Worm (Caenorhabditis elegans) whole organism, L3 larva: ENCODE measurements around the gene srr-9.

Source experiments
- R02D3.7 ChIP-seq: fragments of 150-350 bp; optimal IDR thresholded peaks from 2 replicates; lab custom pipeline; 2014; ENCODE audit warnings: missing biosample characterization, missing genetic modification characterization
- ZK546.5 ChIP-seq: sonication (generic microtip); optimal IDR thresholded peaks from 2 replicates; lab custom pipeline; 2017; ENCODE audit warnings: missing biosample characterization, missing genetic modification characterization
- aly-2 ChIP-seq: fragments of 150-350 bp; optimal IDR thresholded peaks from 2 replicates; lab custom pipeline; 2014; ENCODE audit warnings: missing biosample characterization, missing genetic modification characterization
- ama-1 ChIP-seq: fragments of 150-350 bp; optimal IDR thresholded peaks from 2 replicates; lab custom pipeline; 2018
- ceh-16 ChIP-seq: sonication (generic microtip); optimal IDR thresholded peaks from 2 replicates; lab custom pipeline; 2017; ENCODE audit warnings: missing biosample characterization, missing genetic modification characterization
- ceh-28 ChIP-seq: fragments of 150-350 bp; optimal IDR thresholded peaks from 2 replicates; lab custom pipeline; 2014; ENCODE audit warnings: missing biosample characterization, missing genetic modification reagents, missing genetic modification characterization
- ceh-82 ChIP-seq: fragments of 150-350 bp; optimal IDR thresholded peaks from 2 replicates; lab custom pipeline; 2014; ENCODE audit warnings: missing biosample characterization, missing genetic modification characterization
- ceh-9 ChIP-seq: sonication (generic microtip); optimal IDR thresholded peaks from 2 replicates; lab custom pipeline; 2018; ENCODE audit warnings: missing biosample characterization, missing genetic modification characterization
- daf-12 ChIP-seq: fragments of 150-350 bp; optimal IDR thresholded peaks from 2 replicates; lab custom pipeline; 2014; ENCODE audit warnings: missing biosample characterization, missing genetic modification reagents, missing genetic modification characterization
- egl-27 ChIP-seq: sonication (generic microtip); optimal IDR thresholded peaks from 4 replicates; lab custom pipeline; 2017; ENCODE audit warnings: missing biosample characterization, missing genetic modification reagents, missing genetic modification characterization
- egl-5 ChIP-seq: fragments of 150-350 bp; optimal IDR thresholded peaks from 2 replicates; lab custom pipeline; 2017; ENCODE audit warnings: missing biosample characterization, missing genetic modification reagents, missing genetic modification characterization, inconsistent platforms
- elt-1 ChIP-seq: fragments of 150-350 bp; optimal IDR thresholded peaks from 2 replicates; lab custom pipeline; 2014; ENCODE audit warnings: missing biosample characterization, missing genetic modification characterization
- elt-2 ChIP-seq: sonication (generic microtip); optimal IDR thresholded peaks from 2 replicates; lab custom pipeline; 2016; ENCODE audit warnings: missing genetic modification reagents, mild to moderate bottlenecking, missing genetic modification characterization, missing compliant biosample characterization
- elt-3 ChIP-seq, 3 experiments: fragments of 150-350 bp in 1 of 3; sonication (generic microtip) in 2 of 3; optimal IDR thresholded peaks; 2 replicates in 2 of 3; 4 replicates in 1 of 3; lab custom pipeline; 2014 to 2017; ENCODE audit warnings: missing biosample characterization in 3 of 3, missing genetic modification characterization in 3 of 3
- eor-1 ChIP-seq, 2 experiments: fragments of 150-350 bp; optimal IDR thresholded peaks; 2 replicates each; lab custom pipeline; 2014 to 2018; ENCODE audit warnings: missing biosample characterization in 2 of 2, missing genetic modification characterization in 2 of 2
- fkh-10 ChIP-seq: sonication (generic microtip); optimal IDR thresholded peaks from 2 replicates; lab custom pipeline; 2017; ENCODE audit warnings: missing biosample characterization, missing genetic modification reagents, missing genetic modification characterization
- fkh-2 ChIP-seq: fragments of 150-350 bp; optimal IDR thresholded peaks from 2 replicates; lab custom pipeline; 2014; ENCODE audit warnings: missing biosample characterization, missing genetic modification reagents, missing genetic modification characterization
- fos-1 ChIP-seq: fragments of 150-350 bp; optimal IDR thresholded peaks from 2 replicates; lab custom pipeline; 2014; ENCODE audit warnings: missing biosample characterization, missing genetic modification characterization
- hmg-11 ChIP-seq: sonication (generic microtip); optimal IDR thresholded peaks from 2 replicates; lab custom pipeline; 2016; ENCODE audit warnings: missing genetic modification characterization, missing compliant biosample characterization
- jun-1 ChIP-seq: fragments of 150-350 bp; optimal IDR thresholded peaks from 2 replicates; lab custom pipeline; 2014; ENCODE audit warnings: missing biosample characterization, missing genetic modification reagents, missing genetic modification characterization
- lin-15B ChIP-seq: fragments of 150-350 bp; optimal IDR thresholded peaks from 2 replicates; lab custom pipeline; 2014; ENCODE audit warnings: missing biosample characterization, missing genetic modification characterization
- lin-39 ChIP-seq: fragments of 150-350 bp; optimal IDR thresholded peaks from 2 replicates; lab custom pipeline; 2018; ENCODE audit warnings: missing biosample characterization, missing genetic modification reagents, missing genetic modification characterization
- lsy-12 ChIP-seq: sonication (generic microtip); optimal IDR thresholded peaks from 2 replicates; lab custom pipeline; 2016; ENCODE audit warnings: mild to moderate bottlenecking, missing genetic modification characterization, missing compliant biosample characterization
- mdl-1 ChIP-seq: fragments of 150-350 bp; optimal IDR thresholded peaks from 2 replicates; lab custom pipeline; 2014; ENCODE audit warnings: missing biosample characterization, missing genetic modification characterization
- mml-1 ChIP-seq: fragments of 150-350 bp; sonication (generic microtip); optimal IDR thresholded peaks from 3 replicates; lab custom pipeline; 2014; ENCODE audit warnings: missing biosample characterization, missing genetic modification characterization
- nfya-1 ChIP-seq: sonication (generic microtip); optimal IDR thresholded peaks from 2 replicates; lab custom pipeline; 2017; ENCODE audit warnings: missing genetic modification characterization, mild to moderate bottlenecking, missing compliant biosample characterization, antibody characterized with exemption, moderate library complexity; ENCODE audit not compliant: insufficient read depth
- nhr-11 ChIP-seq: fragments of 150-350 bp; optimal IDR thresholded peaks from 2 replicates; lab custom pipeline; 2014; ENCODE audit warnings: missing biosample characterization, missing genetic modification characterization
- nhr-12 ChIP-seq: fragments of 150-350 bp; optimal IDR thresholded peaks from 2 replicates; lab custom pipeline; 2014; ENCODE audit warnings: missing biosample characterization, missing genetic modification characterization
- nhr-23 ChIP-seq: fragments of 150-350 bp; optimal IDR thresholded peaks from 2 replicates; lab custom pipeline; 2014; ENCODE audit warnings: missing biosample characterization, missing genetic modification reagents, missing genetic modification characterization
- nhr-237 ChIP-seq: fragments of 150-350 bp; optimal IDR thresholded peaks from 2 replicates; lab custom pipeline; 2014; ENCODE audit warnings: missing biosample characterization, missing genetic modification characterization
- nhr-25 ChIP-seq: sonication (generic microtip); optimal IDR thresholded peaks from 2 replicates; lab custom pipeline; 2017; ENCODE audit warnings: missing biosample characterization, missing genetic modification characterization
- nhr-28 ChIP-seq: fragments of 150-350 bp; optimal IDR thresholded peaks from 2 replicates; lab custom pipeline; 2014; ENCODE audit warnings: missing biosample characterization, missing genetic modification characterization
- nhr-43 ChIP-seq: sonication (generic microtip); optimal IDR thresholded peaks from 2 replicates; lab custom pipeline; 2016; ENCODE audit warnings: mild to moderate bottlenecking, missing genetic modification characterization, missing compliant biosample characterization; ENCODE audit not compliant: poor library complexity, severe bottlenecking
- nhr-67 ChIP-seq: fragments of 150-350 bp; optimal IDR thresholded peaks from 2 replicates; lab custom pipeline; 2014; ENCODE audit warnings: missing biosample characterization, missing genetic modification characterization
- nhr-76 ChIP-seq: fragments of 150-350 bp; sonication (generic microtip); optimal IDR thresholded peaks from 5 replicates; lab custom pipeline; 2014; ENCODE audit warnings: missing biosample characterization, missing genetic modification characterization
- nhr-77 ChIP-seq: fragments of 150-350 bp; optimal IDR thresholded peaks from 2 replicates; lab custom pipeline; 2014; ENCODE audit warnings: missing biosample characterization, missing genetic modification characterization
- pha-4 ChIP-seq: fragments of 150-350 bp; optimal IDR thresholded peaks from 2 replicates; lab custom pipeline; 2014; ENCODE audit warnings: missing biosample characterization, missing genetic modification reagents, missing genetic modification characterization
- pqm-1 ChIP-seq: fragments of 150-350 bp; optimal IDR thresholded peaks from 2 replicates; lab custom pipeline; 2017; ENCODE audit warnings: missing biosample characterization, missing genetic modification characterization, inconsistent platforms
- sea-2 ChIP-seq: fragments of 150-350 bp; sonication (generic microtip); optimal IDR thresholded peaks from 4 replicates; lab custom pipeline; 2014; ENCODE audit warnings: missing biosample characterization, missing genetic modification reagents, missing genetic modification characterization
- skn-1 ChIP-seq: fragments of 150-350 bp; optimal IDR thresholded peaks from 2 replicates; lab custom pipeline; 2014; ENCODE audit warnings: missing biosample characterization, missing genetic modification characterization
- snpc-4 ChIP-seq: fragments of 150-350 bp; optimal IDR thresholded peaks from 2 replicates; lab custom pipeline; 2014; ENCODE audit warnings: missing biosample characterization, missing genetic modification characterization
- tbx-2 ChIP-seq: sonication (generic microtip); optimal IDR thresholded peaks from 2 replicates; lab custom pipeline; 2016; ENCODE audit warnings: mild to moderate bottlenecking, missing genetic modification characterization, missing compliant biosample characterization
- unc-39 ChIP-seq: sonication (generic microtip); optimal IDR thresholded peaks from 4 replicates; lab custom pipeline; 2017; ENCODE audit warnings: missing biosample characterization, missing genetic modification characterization
- unc-62 ChIP-seq: fragments of 150-350 bp; sonication (generic microtip); optimal IDR thresholded peaks from 4 replicates; lab custom pipeline; 2014; ENCODE audit warnings: missing biosample characterization, missing genetic modification reagents, missing genetic modification characterization
- zag-1 ChIP-seq: fragments of 150-350 bp; optimal IDR thresholded peaks from 2 replicates; lab custom pipeline; 2014; ENCODE audit warnings: missing biosample characterization, missing genetic modification characterization
- ztf-11 ChIP-seq: fragments of 150-350 bp; optimal IDR thresholded peaks from 2 replicates; lab custom pipeline; 2014; ENCODE audit warnings: missing biosample characterization, missing genetic modification characterization
- ztf-4 ChIP-seq: fragments of 150-350 bp; optimal IDR thresholded peaks from 2 replicates; lab custom pipeline; 2014; ENCODE audit warnings: missing biosample characterization, missing genetic modification characterization

The srr-9 gene

DNA sequence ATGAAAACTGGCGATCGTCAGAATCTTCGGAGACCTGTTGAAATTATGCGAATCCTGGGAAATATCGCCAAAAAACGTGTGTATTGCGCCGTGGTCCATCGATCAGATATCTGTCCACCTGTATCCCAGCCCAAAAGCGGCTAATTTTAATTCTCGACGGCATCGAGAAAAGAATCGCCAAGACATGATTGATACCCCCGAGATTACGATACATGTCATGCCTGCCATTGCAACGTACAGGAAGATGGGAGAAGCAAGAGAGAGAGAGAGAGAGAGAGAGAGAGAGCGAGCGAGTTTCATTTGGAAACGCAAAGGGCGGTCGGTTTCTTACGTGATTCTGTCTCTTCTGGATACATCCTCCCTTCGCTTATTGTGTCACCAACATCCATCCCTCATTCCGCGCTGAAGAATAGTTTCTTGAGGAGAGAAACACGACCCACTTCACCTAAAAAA is 36.4 kb downstream of the srr-9 start, which contains the start of gene grl-10:
grl-10 (plus strand) TSS at position 403 of the 453 bp plus-strand sequence.
- TF ChIP-seq nhr-25 (no peak), nhr-43 (tag; lab: Kevin White, UChicago) (peak; percentile 61)

DNA sequence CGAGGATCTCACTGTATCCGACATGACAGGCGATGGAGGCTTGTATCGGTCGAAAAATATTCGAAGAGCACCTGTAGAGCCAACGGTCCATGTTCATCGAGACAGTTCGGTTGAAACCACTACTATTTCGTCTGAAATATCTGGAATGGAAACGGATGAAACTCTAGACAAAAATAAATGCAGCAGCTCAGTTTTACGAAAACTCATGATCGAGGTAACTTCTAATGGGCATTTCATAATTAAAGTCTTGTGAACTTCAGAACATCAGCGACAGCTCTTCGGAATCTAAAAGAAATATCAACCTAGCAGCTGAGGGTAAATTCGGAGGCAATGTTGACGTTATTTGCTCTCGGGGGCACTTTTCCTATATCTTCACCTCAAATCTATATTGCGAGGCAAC is 37.4 kb downstream of the srr-9 start:
- TF ChIP-seq ama-1 (lab: Kevin White, UChicago) (peak; percentile 32), nhr-43 (tag; lab: Kevin White, UChicago) (peak; percentile 47), pqm-1 (tag; lab: Kevin White, UChicago) (no peak), nhr-23 (tag; lab: Kevin White, UChicago) (no peak), ZK546.5 (tag; lab: Kevin White, UChicago) (no peak)

DNA sequence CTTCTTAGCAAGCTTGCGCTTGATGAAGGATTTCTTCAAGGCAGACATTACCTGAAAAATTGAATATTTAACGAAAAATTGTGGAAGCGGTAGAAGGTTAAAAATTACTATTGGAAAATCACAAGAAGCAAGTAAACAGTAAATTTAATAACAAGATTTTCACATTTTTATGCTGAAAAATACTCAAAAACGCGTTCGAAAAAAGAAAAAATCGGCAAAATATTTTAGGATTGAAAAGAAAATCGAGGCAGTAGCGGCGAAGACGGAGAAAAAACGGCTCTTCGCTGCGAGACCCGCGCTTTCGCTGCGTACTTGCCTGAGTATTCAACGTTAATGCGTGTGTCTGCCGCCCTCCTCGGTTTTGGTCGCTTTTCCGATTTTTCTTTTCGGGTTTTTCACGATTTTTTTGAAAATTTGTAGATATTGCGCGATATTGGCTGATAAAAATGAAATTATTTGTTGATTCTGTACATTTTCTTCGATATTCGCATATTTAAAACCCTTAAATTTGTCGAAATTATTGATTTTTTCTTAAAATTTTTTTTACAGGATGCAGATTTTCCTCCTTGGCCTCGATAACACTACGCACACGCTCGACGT is 38.3 kb downstream of the srr-9 start, which contains the start of the genes rpl-39 and rps-30:
rpl-39 (minus strand) TSS at position 51 of the 600 bp plus-strand sequence.
rps-30 (plus strand) TSS at position 550 of the 600 bp plus-strand sequence.
- TF ChIP-seq nhr-25, result peak; percentile 88
- TF ChIP-seq nfya-1 (tag; lab: Kevin White, UChicago), result peak; percentile 92
- peak; percentile 54 for TF ChIP-seq nhr-77 (tag; lab: Kevin White, UChicago)
- no peak for TF ChIP-seq fkh-2 (tag; lab: Kevin White, UChicago)
- TF ChIP-seq daf-12, result no peak
- peak; percentile 59 for TF ChIP-seq ama-1 (lab: Kevin White, UChicago)
- peak; percentile 41 for TF ChIP-seq tbx-2 (tag; lab: Kevin White, UChicago)
- peak; percentile 43 for TF ChIP-seq ceh-28 (tag; lab: Kevin White, UChicago)
- no peak for TF ChIP-seq ztf-4 (tag; lab: Kevin White, UChicago)
- TF ChIP-seq nhr-43 (tag; lab: Kevin White, UChicago), result peak; percentile 49
- peak; percentile 91 for TF ChIP-seq R02D3.7 (tag; lab: Kevin White, UChicago)
- TF ChIP-seq mml-1 (tag; lab: Kevin White, UChicago), result no peak
- TF ChIP-seq sea-2 (GFP tag; lab: Kevin White, UChicago), result no peak
- peak; percentile 73 for TF ChIP-seq skn-1 (tag; lab: Kevin White, UChicago)
- peak; percentile 91 for TF ChIP-seq lin-15B (tag; lab: Kevin White, UChicago)
- no peak for TF ChIP-seq nhr-67 (tag; lab: Kevin White, UChicago)
- TF ChIP-seq elt-1 (tag; lab: Kevin White, UChicago), result peak; percentile 25
- TF ChIP-seq nhr-237 (tag; lab: Kevin White, UChicago), result no peak
- TF ChIP-seq jun-1 (tag; lab: Kevin White, UChicago), result peak; percentile 66
- no peak for TF ChIP-seq egl-27 (tag; lab: Kevin White, UChicago)
- no peak for TF ChIP-seq mdl-1
- TF ChIP-seq ceh-16 (tag; lab: Kevin White, UChicago), result no peak
- TF ChIP-seq nhr-23 (tag; lab: Kevin White, UChicago), result peak; percentile 88
- TF ChIP-seq nhr-28 (tag; lab: Kevin White, UChicago), result no peak
- TF ChIP-seq hmg-11 (tag; lab: Kevin White, UChicago), result peak; percentile 89
- no peak for TF ChIP-seq zag-1
- TF ChIP-seq pqm-1 (tag; lab: Kevin White, UChicago), result peak; percentile 69
- TF ChIP-seq ZK546.5 (tag; lab: Kevin White, UChicago), result no peak
- no peak for TF ChIP-seq egl-5 (tag; lab: Kevin White, UChicago)
- no peak for TF ChIP-seq eor-1 (tag; optimal IDR thresholded peaks at IDR 0.05; lab: Kevin White, UChicago)
- TF ChIP-seq lsy-12 (tag; lab: Kevin White, UChicago), result peak; percentile 70
- peak; percentile 53 for TF ChIP-seq nhr-11
- TF ChIP-seq ceh-9, result no peak
- TF ChIP-seq aly-2 (tag; lab: Kevin White, UChicago), result no peak
- peak; percentile 65 for TF ChIP-seq elt-2 (tag; lab: Kevin White, UChicago)
- no peak for TF ChIP-seq nhr-12 (tag; lab: Kevin White, UChicago)
- TF ChIP-seq ceh-82 (tag; lab: Kevin White, UChicago), result peak; percentile 77
- peak; percentile 19 for TF ChIP-seq fkh-10 (GFP tag; lab: Kevin White, UChicago)
- TF ChIP-seq unc-62 (GFP tag; lab: Kevin White, UChicago), result no peak
- TF ChIP-seq ztf-11 (tag; lab: Kevin White, UChicago), result no peak
- TF ChIP-seq nhr-76, result no peak
- peak in 1 of 3 experiments; percentile 77 for TF ChIP-seq elt-3 (tag; optimal IDR thresholded peaks at IDR 0.05; lab: Kevin White, UChicago)
- peak; percentile 93 for TF ChIP-seq lin-39 (tag; lab: Kevin White, UChicago)
- TF ChIP-seq pha-4 (tag; lab: Kevin White, UChicago), result peak; percentile 94
- TF ChIP-seq unc-39 (tag; lab: Kevin White, UChicago), result no peak
- no peak for TF ChIP-seq fos-1 (tag; lab: Kevin White, UChicago)
- TF ChIP-seq snpc-4 (tag; lab: Kevin White, UChicago), result peak; percentile 62
